Worm (Caenorhabditis elegans): Measurements from ENCODE around the gene Y116A8A.4.

DNA sequence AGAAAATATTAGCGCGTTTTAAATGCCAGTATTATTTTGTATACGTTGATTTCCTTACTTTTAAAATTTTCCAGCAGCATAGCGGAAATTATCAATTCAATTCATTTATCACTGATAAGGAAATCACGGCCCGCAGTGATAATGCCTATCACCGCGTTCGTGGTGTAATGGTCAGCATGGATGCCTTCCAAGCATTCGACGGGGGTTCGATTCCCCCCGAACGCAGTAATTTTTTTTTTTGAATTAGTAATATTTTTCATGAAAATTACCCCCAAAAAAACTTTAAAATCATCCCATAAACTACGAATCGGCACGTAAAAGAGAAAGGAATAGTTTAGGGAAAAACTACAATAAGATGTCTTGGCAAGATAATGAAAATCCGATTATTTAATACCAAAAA is 47.6 kb upstream of the Y116A8A.4 start:
- no peak for TF ChIP-seq B0310.2 (tag; optimal IDR thresholded peaks at IDR 0.05)
- no peak for TF ChIP-seq flt-1 (GFP tag; IDR thresholded peaks at IDR 0.05)
- no peak for TF ChIP-seq sea-1 (GFP tag; conservative IDR thresholded peaks at IDR 0.05)
- TF ChIP-seq ets-7 (tag; optimal IDR thresholded peaks at IDR 0.05) = no peak
- no peak for TF ChIP-seq tbx-11 (GFP tag; IDR thresholded peaks at IDR 0.05)
- no peak for TF ChIP-seq F13C5.2 (tag; optimal IDR thresholded peaks at IDR 0.05)
